Fruit fly (Drosophila melanogaster): ENCODE measurements around the gene CG3224.

DNA sequence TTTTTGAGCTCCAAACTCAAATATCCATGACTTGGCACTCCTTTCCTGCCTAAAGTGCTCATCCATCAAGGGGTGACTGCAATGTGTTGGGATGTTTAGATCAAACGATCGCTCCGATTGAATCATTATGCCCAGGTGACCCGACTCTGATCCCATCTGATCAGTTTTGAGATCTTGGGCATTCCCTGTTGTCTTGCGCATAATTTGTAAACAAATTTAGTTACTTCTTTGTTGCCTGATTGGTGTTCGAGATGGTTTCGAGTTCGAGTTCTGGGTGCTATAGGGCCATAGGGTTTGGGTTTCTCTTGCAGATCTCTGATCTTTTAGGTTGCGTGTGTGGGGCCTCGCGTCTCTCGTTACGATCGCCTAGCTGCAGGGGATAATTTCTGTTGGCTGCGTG lies 48.8 kb downstream of the CG3224 start:
- TF ChIP-seq CG1620 (GFP tag; optimal IDR thresholded peaks at IDR 0.05), result no peak
- TF ChIP-seq cic (GFP tag; optimal IDR thresholded peaks at IDR 0.05), result no peak
- TF ChIP-seq CG7101 (tag; optimal IDR thresholded peaks at IDR 0.05), result no peak
- TF ChIP-seq Crg-1 (GFP tag; optimal IDR thresholded peaks at IDR 0.05), result no peak
- no peak for TF ChIP-seq CG14711 (tag; optimal IDR thresholded peaks at IDR 0.05)
- TF ChIP-seq tj (GFP tag; optimal IDR thresholded peaks at IDR 0.05), result no peak
- TF ChIP-seq CG33017 (tag; optimal IDR thresholded peaks at IDR 0.05), result no peak
- TF ChIP-seq Clk (GFP tag; optimal IDR thresholded peaks at IDR 0.05), result no peak
- no peak for TF ChIP-seq bab1 (GFP tag; optimal IDR thresholded peaks at IDR 0.05)
- no peak for TF ChIP-seq kay (GFP tag; ENCODE audit: borderline replicate concordance)
- TF ChIP-seq Mnt (GFP tag; optimal IDR thresholded peaks at IDR 0.05), result no peak

All from whole organism, adult.